Worm (Caenorhabditis elegans) whole organism, young adult: ENCODE measurements around the gene acr-2.

Experiments used
- B0035.1 ChIP-seq: sonication (generic microtip); optimal IDR thresholded peaks from 2 replicates; lab custom pipeline; 2016; ENCODE audit warnings: missing genetic modification characterization, mild to moderate bottlenecking, missing compliant biosample characterization, missing genotype, missing genetic modification reagents
- D2030.7 ChIP-seq: fragments of 200-800 bp; sonication (Bioruptor generic); IDR thresholded peaks from 2 replicates; pipeline ENCODE4 v1.3.6; 2022; ENCODE audit warnings: missing genetic modification reagents, missing genetic modification characterization, missing compliant biosample characterization
- F10E7.11 ChIP-seq: sonication (generic microtip); optimal IDR thresholded peaks from 2 replicates; lab custom pipeline; 2017; ENCODE audit warnings: mild to moderate bottlenecking, missing genetic modification characterization, moderate library complexity, missing compliant biosample characterization
- F37B4.10 ChIP-seq: fragments of 200-800 bp; sonication (Bioruptor generic); IDR thresholded peaks from 2 replicates; pipeline ENCODE4 v1.3.6; 2022; ENCODE audit warnings: missing genetic modification characterization, missing compliant biosample characterization
- F39B2.1 ChIP-seq: fragments of 200-800 bp; sonication (Bioruptor generic); IDR thresholded peaks from 2 replicates; pipeline ENCODE4 v1.3.6; 2022; ENCODE audit warnings: missing genetic modification reagents, missing genetic modification characterization, missing compliant biosample characterization
- F57C9.4 ChIP-seq: sonication (generic microtip); optimal IDR thresholded peaks from 2 replicates; lab custom pipeline; 2017; ENCODE audit warnings: mild to moderate bottlenecking, missing genetic modification characterization, missing compliant biosample characterization
- K12H6.12 ChIP-seq: fragments of 200-800 bp; sonication (Bioruptor generic); optimal IDR thresholded peaks from 2 replicates; lab custom pipeline; 2018; ENCODE audit warnings: mild to moderate bottlenecking, missing genetic modification characterization, missing compliant biosample characterization
- T07F8.4 ChIP-seq: sonication (generic microtip); optimal IDR thresholded peaks from 2 replicates; lab custom pipeline; 2016; ENCODE audit warnings: mild to moderate bottlenecking, missing genetic modification characterization, moderate library complexity, missing compliant biosample characterization
- Y56A3A.18 ChIP-seq: fragments of 200-800 bp; sonication (Bioruptor generic); IDR thresholded peaks from 2 replicates; pipeline ENCODE4 v1.3.6; 2022; ENCODE audit warnings: missing genetic modification reagents, missing genetic modification characterization, missing compliant biosample characterization
- Y95B8A.8 ChIP-seq: fragments of 200-800 bp; sonication (Bioruptor generic); IDR thresholded peaks from 2 replicates; pipeline ENCODE4 v1.3.6; 2022; ENCODE audit warnings: missing genetic modification reagents, missing genetic modification characterization, missing compliant biosample characterization
- aptf-2 ChIP-seq: fragments of 200-800 bp; sonication (Bioruptor generic); conservative IDR thresholded peaks from 2 replicates; pipeline ENCODE4 v1.3.6; 2022; ENCODE audit warnings: missing genetic modification reagents, missing genetic modification characterization, missing compliant biosample characterization
- atf-7 ChIP-seq: sonication (generic microtip); optimal IDR thresholded peaks from 2 replicates; lab custom pipeline; 2017; ENCODE audit warnings: mild to moderate bottlenecking, missing genetic modification characterization, missing compliant biosample characterization
- ccch-3 ChIP-seq: fragments of 200-800 bp; sonication (Bioruptor generic); optimal IDR thresholded peaks from 2 replicates; lab custom pipeline; 2018; ENCODE audit warnings: mild to moderate bottlenecking, missing genetic modification characterization, missing compliant biosample characterization
- cebp-1 ChIP-seq, 2 experiments: fragments of 200-800 bp in 1 of 2; sonication (Bioruptor generic) in 1 of 2; sonication (generic microtip) in 1 of 2; IDR thresholded peaks in 1 of 2; optimal IDR thresholded peaks in 1 of 2; 2 replicates each; pipeline versions ENCODE4 v1.3.6 to Lab custom; 2017 to 2022; ENCODE audit warnings: missing compliant biosample characterization in 2 of 2, missing genetic modification characterization in 2 of 2, mild to moderate bottlenecking in 1 of 2, missing genetic modification reagents in 1 of 2, moderate library complexity in 1 of 2
- ceh-100 ChIP-seq: fragments of 200-800 bp; sonication (Bioruptor generic); IDR thresholded peaks from 2 replicates; pipeline ENCODE4 v1.3.6; 2022; ENCODE audit warnings: missing genetic modification reagents, missing genetic modification characterization, missing compliant biosample characterization
- ceh-79 ChIP-seq: sonication (generic microtip); optimal IDR thresholded peaks from 2 replicates; lab custom pipeline; 2017; ENCODE audit warnings: mild to moderate bottlenecking, missing genetic modification characterization, missing compliant biosample characterization
- chd-7 ChIP-seq: sonication (generic microtip); optimal IDR thresholded peaks from 2 replicates; lab custom pipeline; 2016; ENCODE audit warnings: mild to moderate bottlenecking, missing genetic modification characterization, moderate library complexity, missing compliant biosample characterization
- dox-1 ChIP-seq: fragments of 200-800 bp; sonication (Bioruptor generic); IDR thresholded peaks from 2 replicates; pipeline ENCODE4 v1.3.6; 2022; ENCODE audit warnings: missing genetic modification reagents, missing genetic modification characterization, missing compliant biosample characterization
- dpff-1 ChIP-seq: sonication (generic microtip); optimal IDR thresholded peaks from 2 replicates; lab custom pipeline; 2017; ENCODE audit warnings: mild to moderate bottlenecking, missing genetic modification characterization, missing compliant biosample characterization
- egrh-3 ChIP-seq: fragments of 200-800 bp; sonication (Bioruptor generic); IDR thresholded peaks from 2 replicates; pipeline ENCODE4 v1.3.6; 2022; ENCODE audit warnings: missing genetic modification reagents, missing genetic modification characterization, missing compliant biosample characterization
- ets-4 ChIP-seq: fragments of 200-800 bp; sonication (Bioruptor generic); optimal IDR thresholded peaks from 2 replicates; lab custom pipeline; 2018; ENCODE audit warnings: mild to moderate bottlenecking, missing genetic modification characterization, missing compliant biosample characterization
- gei-17 ChIP-seq: fragments of 200-800 bp; sonication (Bioruptor generic); optimal IDR thresholded peaks from 2 replicates; lab custom pipeline; 2018; ENCODE audit warnings: mild to moderate bottlenecking, missing genetic modification characterization, missing compliant biosample characterization
- hmg-1.2 ChIP-seq: fragments of 200-800 bp; sonication (Bioruptor generic); IDR thresholded peaks from 2 replicates; pipeline ENCODE4 v1.3.6; 2022; ENCODE audit warnings: missing genetic modification reagents, missing genetic modification characterization, missing compliant biosample characterization
- lin-35 ChIP-seq, 3 experiments: fragments of 150-350 bp in 2 of 3; sonication (generic microtip) in 1 of 3; optimal IDR thresholded peaks; 2 replicates each; lab custom pipeline; 2014 to 2018; ENCODE audit warnings: missing biosample characterization in 3 of 3, missing genetic modification characterization in 3 of 3, missing genetic modification reagents in 3 of 3
- lir-1 ChIP-seq: fragments of 200-800 bp; sonication (Bioruptor generic); conservative IDR thresholded peaks from 2 replicates; pipeline ENCODE4 v1.3.6; 2022; ENCODE audit warnings: missing genetic modification reagents, missing genetic modification characterization, missing compliant biosample characterization
- lsy-27 ChIP-seq: sonication (generic microtip); optimal IDR thresholded peaks from 2 replicates; lab custom pipeline; 2017; ENCODE audit warnings: missing genetic modification characterization, mild to moderate bottlenecking, missing compliant biosample characterization, antibody characterized with exemption, missing genotype, borderline replicate concordance; ENCODE audit not compliant: insufficient read depth
- nfyb-1 ChIP-seq: fragments of 200-800 bp; sonication (Bioruptor generic); IDR thresholded peaks from 2 replicates; pipeline ENCODE4 v1.3.6; 2022; ENCODE audit warnings: missing genetic modification reagents, missing genetic modification characterization, missing compliant biosample characterization
- nhr-120 ChIP-seq: fragments of 200-800 bp; sonication (Bioruptor generic); IDR thresholded peaks from 2 replicates; pipeline ENCODE4 v1.3.6; 2022; ENCODE audit warnings: missing genetic modification characterization, missing compliant biosample characterization
- nhr-80 ChIP-seq: sonication (generic microtip); optimal IDR thresholded peaks from 2 replicates; lab custom pipeline; 2016; ENCODE audit warnings: missing genetic modification characterization, missing compliant biosample characterization
- nhr-90 ChIP-seq: sonication (generic microtip); optimal IDR thresholded peaks from 2 replicates; lab custom pipeline; 2016; ENCODE audit warnings: missing genotype, mild to moderate bottlenecking, missing genetic modification characterization, missing compliant biosample characterization
- pbrm-1 ChIP-seq: fragments of 200-800 bp; sonication (Bioruptor generic); IDR thresholded peaks from 2 replicates; pipeline ENCODE4 v1.3.6; 2022; ENCODE audit warnings: missing genetic modification reagents, missing genetic modification characterization, missing compliant biosample characterization
- sdz-38 ChIP-seq: sonication (generic microtip); optimal IDR thresholded peaks from 2 replicates; lab custom pipeline; 2016; ENCODE audit warnings: missing genotype, missing genetic modification characterization, missing compliant biosample characterization
- snpc-4 ChIP-seq, 5 experiments: fragments of 150-350 bp in 1 of 5; sonication (generic microtip) in 4 of 5; optimal IDR thresholded peaks; 2 replicates each; lab custom pipeline; 2014 to 2018; ENCODE audit warnings: missing genetic modification characterization in 5 of 5, missing biosample characterization in 3 of 5, antibody characterized with exemption in 2 of 5, mild to moderate bottlenecking in 2 of 5, missing compliant biosample characterization in 2 of 5, missing genotype in 2 of 5, moderate library complexity in 2 of 5, missing genetic modification reagents in 1 of 5
- somi-1 ChIP-seq: fragments of 200-800 bp; sonication (Bioruptor generic); optimal IDR thresholded peaks from 2 replicates; lab custom pipeline; 2018; ENCODE audit warnings: mild to moderate bottlenecking, missing genetic modification characterization, missing compliant biosample characterization
- xnd-1 ChIP-seq: sonication (generic microtip); optimal IDR thresholded peaks from 2 replicates; lab custom pipeline; 2016; ENCODE audit warnings: missing genotype, missing genetic modification reagents, missing genetic modification characterization, missing compliant biosample characterization
- zfh-2 ChIP-seq: fragments of 200-800 bp; sonication (Bioruptor generic); conservative IDR thresholded peaks from 2 replicates; pipeline ENCODE4 v1.3.6; 2022; ENCODE audit warnings: missing genetic modification reagents, missing genetic modification characterization, missing compliant biosample characterization
- ztf-26 ChIP-seq: sonication (generic microtip); optimal IDR thresholded peaks from 2 replicates; lab custom pipeline; 2017; ENCODE audit warnings: missing genetic modification characterization, missing compliant biosample characterization
- ztf-6 ChIP-seq: fragments of 200-800 bp; sonication (Bioruptor generic); IDR thresholded peaks from 2 replicates; pipeline ENCODE4 v1.3.6; 2022; ENCODE audit warnings: missing genetic modification reagents, missing genetic modification characterization, missing compliant biosample characterization

The acr-2 gene

ce11 chrX:6736358-6736991 is 34.1 kb downstream of the acr-2 start (continued):
- no peak for TF ChIP-seq Y56A3A.18 (GFP tag; lab: Robert Waterston, UW)
- TF ChIP-seq lsy-27 (tag; lab: Kevin White, UChicago) = no peak
- TF ChIP-seq lir-1 (GFP tag; lab: Robert Waterston, UW) = no peak
- no peak for TF ChIP-seq ceh-79 (tag; lab: Kevin White, UChicago)
- TF ChIP-seq F39B2.1 (GFP tag; lab: Robert Waterston, UW) = no peak
- no peak for TF ChIP-seq dpff-1 (tag; lab: Kevin White, UChicago)
- no peak for TF ChIP-seq egrh-3
- TF ChIP-seq nfyb-1 (GFP tag; lab: Robert Waterston, UW) = no peak
- TF ChIP-seq nhr-90 (tag; lab: Kevin White, UChicago) = no peak
- TF ChIP-seq F57C9.4 (tag; lab: Kevin White, UChicago) = no peak
- TF ChIP-seq D2030.7 = no peak
- TF ChIP-seq xnd-1 = no peak
- no peak for TF ChIP-seq ccch-3
- TF ChIP-seq hmg-1.2 (GFP tag; lab: Robert Waterston, UW) = 0 out of 2 replicates have a peak, but pooled peaks have one; percentile 4
- TF ChIP-seq gei-17 = no peak
- TF ChIP-seq snpc-4 (GFP tag; optimal IDR thresholded peaks at IDR 0.05; lab: Kevin White, UChicago) = no peak
- TF ChIP-seq snpc-4 (tag; optimal IDR thresholded peaks at IDR 0.05; lab: Kevin White, UChicago) = no peak
- TF ChIP-seq Y95B8A.8 = no peak
- peak; percentile 63 for TF ChIP-seq chd-7
- TF ChIP-seq ets-4 (GFP tag; lab: Kevin White, UChicago) = no peak
- TF ChIP-seq ceh-100 (GFP tag; lab: Robert Waterston, UW) = no peak
- TF ChIP-seq nhr-80 (tag; lab: Kevin White, UChicago) = peak; percentile 85
- peak; percentile 51 for TF ChIP-seq dox-1 (GFP tag; lab: Robert Waterston, UW)
- TF ChIP-seq ztf-6 (GFP tag; lab: Robert Waterston, UW) = no peak
- TF ChIP-seq somi-1 = no peak
- TF ChIP-seq pbrm-1 (GFP tag; lab: Robert Waterston, UW) = no peak
- TF ChIP-seq aptf-2 (GFP tag; lab: Robert Waterston, UW) = no peak
- no peak for TF ChIP-seq cebp-1 (GFP tag; IDR thresholded peaks at IDR 0.05; lab: Robert Waterston, UW)
- TF ChIP-seq cebp-1 (tag; optimal IDR thresholded peaks at IDR 0.05; lab: Kevin White, UChicago) = peak; percentile 34
- TF ChIP-seq ztf-26 (tag; lab: Kevin White, UChicago) = peak; percentile 54
- no peak for TF ChIP-seq lin-35 (GFP tag; optimal IDR thresholded peaks at IDR 0.05; lab: Kevin White, UChicago)
- TF ChIP-seq zfh-2 (GFP tag; lab: Robert Waterston, UW) = no peak
- TF ChIP-seq B0035.1 (tag; lab: Kevin White, UChicago) = no peak
- TF ChIP-seq K12H6.12 (tag; lab: Kevin White, UChicago) = no peak
- no peak for TF ChIP-seq F10E7.11 (tag; lab: Kevin White, UChicago)
- TF ChIP-seq atf-7 (tag; lab: Kevin White, UChicago) = peak; percentile 78
- TF ChIP-seq sdz-38 (tag; lab: Kevin White, UChicago) = no peak
- no peak for TF ChIP-seq T07F8.4 (tag; lab: Kevin White, UChicago)
- no peak for TF ChIP-seq nhr-120 (GFP tag; lab: Robert Waterston, UW)
- TF ChIP-seq F37B4.10 (GFP tag; lab: Robert Waterston, UW) = no peak
